Fruit fly (Drosophila melanogaster) whole organism: Measurements from ENCODE around the gene Dys.

Experiments used
- EcR ChIP-seq, 2 experiments: fragments of >200 bp; optimal IDR thresholded peaks; 2 replicates each; lab custom pipeline; 2017; ENCODE audit warnings: missing biosample characterization in 2 of 2, missing genetic modification characterization in 2 of 2, missing genetic modification reagents in 2 of 2
- pan ChIP-seq: fragments of >200 bp; optimal IDR thresholded peaks from 2 replicates; lab custom pipeline; 2017
- psq ChIP-seq: fragments of >200 bp; optimal IDR thresholded peaks from 2 replicates; lab custom pipeline; 2017
- usp ChIP-seq: fragments of >200 bp; optimal IDR thresholded peaks from 2 replicates; lab custom pipeline; 2017; ENCODE audit warnings: missing biosample characterization, missing genetic modification characterization, mixed read lengths

DNA sequence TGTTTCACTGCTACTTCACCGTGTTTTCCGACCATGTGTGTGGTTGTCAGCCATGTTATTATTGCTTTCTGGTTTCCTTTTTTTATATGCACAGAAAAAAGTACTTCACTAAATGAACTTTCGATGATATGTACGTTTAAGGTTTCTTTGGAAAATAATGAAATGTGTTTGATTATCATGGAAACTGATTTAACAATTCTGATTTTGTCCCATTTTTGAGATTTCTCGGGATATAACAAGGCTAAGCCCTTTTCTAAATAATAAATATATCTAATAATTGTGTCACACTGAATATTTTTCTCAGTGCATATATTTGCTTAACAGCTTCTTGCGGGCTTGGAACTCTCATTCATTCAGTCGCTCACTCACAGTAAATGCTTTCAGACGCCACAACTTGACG is 31.5 kb downstream of the Dys start:
- TF ChIP-seq psq (lab: Kevin White, UChicago) (no peak), usp (GFP tag; lab: Kevin White, UChicago) (no peak), EcR (GFP tag; optimal IDR thresholded peaks at IDR 0.05; lab: Kevin White, UChicago) (no peak), pan (no peak)
